Fruit fly (Drosophila melanogaster): ENCODE measurements around the gene CG6462.

The CG6462 gene

dm6 chr3L:6085988-6086387 is 49.1 kb downstream of the CG6462 start:
- TF ChIP-seq CG11617 (GFP tag; optimal IDR thresholded peaks at IDR 0.05) (no peak), CG1620 (GFP tag; optimal IDR thresholded peaks at IDR 0.05) (no peak), CG14711 (tag; optimal IDR thresholded peaks at IDR 0.05) (no peak)

All from whole organism, adult.